Fruit fly (Drosophila melanogaster) whole organism, wandering third instar larva: ENCODE measurements around the gene CG7006.

Source experiments
- Abd-B ChIP-seq: fragments of >200 bp; optimal IDR thresholded peaks from 2 replicates; lab custom pipeline; 2017; ENCODE audit warnings: missing biosample characterization, missing genetic modification characterization
- CG32264 ChIP-seq: fragments of 200-800 bp; sonication (Bioruptor generic); optimal IDR thresholded peaks from 2 replicates; lab custom pipeline; 2016; ENCODE audit warnings: missing biosample characterization, missing genetic modification characterization
- CG9705 ChIP-seq: fragments of 200-800 bp; sonication (Bioruptor generic); optimal IDR thresholded peaks from 2 replicates; lab custom pipeline; 2018; ENCODE audit warnings: missing biosample characterization, mild to moderate bottlenecking, missing genetic modification characterization
- CrebA ChIP-seq: fragments of 200-800 bp; sonication (Bioruptor generic); optimal IDR thresholded peaks from 2 replicates; lab custom pipeline; 2016; ENCODE audit warnings: missing biosample characterization, mild to moderate bottlenecking, missing genetic modification characterization, borderline replicate concordance
- Dfd ChIP-seq: fragments of >200 bp; optimal IDR thresholded peaks from 2 replicates; lab custom pipeline; 2017; ENCODE audit warnings: missing biosample characterization, missing genetic modification characterization
- Dif ChIP-seq: fragments of 200-275, 200-300 bp; sonication (Bioruptor generic); optimal IDR thresholded peaks from 2 replicates; lab custom pipeline; 2018; ENCODE audit warnings: missing biosample characterization, missing genetic modification characterization; ENCODE audit not compliant: partially characterized antibody
- HLH106 ChIP-seq: fragments of 200-800 bp; optimal IDR thresholded peaks from 3 replicates; lab custom pipeline; 2019; ENCODE audit warnings: missing biosample characterization, mild to moderate bottlenecking, missing genetic modification characterization, moderate library complexity
- Hr78 ChIP-seq: fragments of >200 bp; optimal IDR thresholded peaks from 2 replicates; lab custom pipeline; 2017; ENCODE audit warnings: missing biosample characterization, missing genetic modification characterization
- Jra ChIP-seq: sonication (Bioruptor generic); optimal IDR thresholded peaks from 2 replicates; lab custom pipeline; 2016; ENCODE audit warnings: missing biosample characterization, missing genetic modification characterization
- Mio ChIP-seq: sonication (Bioruptor generic); optimal IDR thresholded peaks from 2 replicates; lab custom pipeline; 2016; ENCODE audit warnings: missing biosample characterization, missing genetic modification characterization
- Myc ChIP-seq: fragments of >200 bp; optimal IDR thresholded peaks from 2 replicates; lab custom pipeline; 2017
- OdsH ChIP-seq: fragments of 200-800 bp; sonication (Bioruptor generic); optimal IDR thresholded peaks from 2 replicates; lab custom pipeline; 2016; ENCODE audit warnings: missing biosample characterization, mild to moderate bottlenecking, missing genetic modification characterization
- Rel ChIP-seq, 2 experiments: fragments of 200-800 bp; sonication (Bioruptor generic) in 1 of 2; optimal IDR thresholded peaks; 2 replicates in 1 of 2; 3 replicates in 1 of 2; lab custom pipeline; 2016 to 2019; ENCODE audit warnings: mild to moderate bottlenecking in 2 of 2, missing biosample characterization in 2 of 2, missing genetic modification characterization in 2 of 2, moderate library complexity in 1 of 2
- Sp1 ChIP-seq: fragments of 200-800 bp; sonication (Bioruptor generic); optimal IDR thresholded peaks from 3 replicates; lab custom pipeline; 2019; ENCODE audit warnings: missing biosample characterization, mild to moderate bottlenecking, missing genetic modification characterization, moderate library complexity
- Vsx2 ChIP-seq: fragments of 200-300, 225-300 bp; sonication (Bioruptor generic); optimal IDR thresholded peaks from 2 replicates; lab custom pipeline; 2018; ENCODE audit warnings: missing biosample characterization, missing genetic modification characterization; ENCODE audit not compliant: partially characterized antibody
- br ChIP-seq: fragments of 200-800 bp; sonication (Bioruptor generic); optimal IDR thresholded peaks from 2 replicates; lab custom pipeline; 2016; ENCODE audit warnings: missing biosample characterization, missing genetic modification characterization
- brk ChIP-seq: fragments of 200-800 bp; sonication (Bioruptor generic); optimal IDR thresholded peaks from 2 replicates; lab custom pipeline; 2016; ENCODE audit warnings: missing biosample characterization, mild to moderate bottlenecking, missing genetic modification characterization
- dl ChIP-seq, 2 experiments: fragments of 175-275, 200-275 bp in 1 of 2; fragments of 200-275 bp in 1 of 2; sonication (Bioruptor generic); optimal IDR thresholded peaks; lab custom pipeline; 2018; ENCODE audit warnings: mild to moderate bottlenecking in 2 of 2, missing biosample characterization in 2 of 2, missing genetic modification characterization in 2 of 2, moderate library complexity in 2 of 2; ENCODE audit not compliant: partially characterized antibody in 2 of 2, insufficient read depth in 1 of 2
- dmrt93B ChIP-seq: fragments of 200-800 bp; sonication (Bioruptor generic); optimal IDR thresholded peaks from 2 replicates; lab custom pipeline; 2018; ENCODE audit warnings: missing biosample characterization, mild to moderate bottlenecking, missing genetic modification characterization
- dsf ChIP-seq: sonication (Bioruptor generic); optimal IDR thresholded peaks from 2 replicates; lab custom pipeline; 2016; ENCODE audit warnings: missing biosample characterization, missing genetic modification characterization, borderline replicate concordance
- ey ChIP-seq: fragments of 200-800 bp; sonication (Bioruptor generic); optimal IDR thresholded peaks from 2 replicates; lab custom pipeline; 2016; ENCODE audit warnings: missing biosample characterization, missing genetic modification characterization
- foxo ChIP-seq, 2 experiments: fragments of 200-800 bp; sonication (Bioruptor generic); optimal IDR thresholded peaks; 2 replicates in 1 of 2; 3 replicates in 1 of 2; lab custom pipeline; 2016 to 2017; ENCODE audit warnings: missing biosample characterization in 2 of 2, missing genetic modification characterization in 2 of 2
- h ChIP-seq: fragments of 200-800 bp; sonication (Bioruptor generic); optimal IDR thresholded peaks from 3 replicates; lab custom pipeline; 2016; ENCODE audit warnings: missing biosample characterization, mild to moderate bottlenecking, missing genetic modification characterization
- jim ChIP-seq: fragments of 175-275, 200-325 bp; sonication (Bioruptor generic); optimal IDR thresholded peaks from 2 replicates; lab custom pipeline; 2016; ENCODE audit warnings: missing biosample characterization, mild to moderate bottlenecking, missing genetic modification characterization
- lola ChIP-seq: fragments of >200 bp; optimal IDR thresholded peaks from 2 replicates; lab custom pipeline; 2017; ENCODE audit warnings: missing biosample characterization, missing genetic modification characterization
- pan ChIP-seq: fragments of >200 bp; optimal IDR thresholded peaks from 2 replicates; lab custom pipeline; 2017
- psq ChIP-seq: fragments of 200-800 bp; sonication (Bioruptor generic); optimal IDR thresholded peaks from 3 replicates; lab custom pipeline; 2017; ENCODE audit warnings: missing biosample characterization, mild to moderate bottlenecking, missing genetic modification characterization, moderate library complexity
- rgr ChIP-seq: fragments of 200-800 bp; sonication (Bioruptor generic); optimal IDR thresholded peaks from 3 replicates; lab custom pipeline; 2016; ENCODE audit warnings: missing biosample characterization, mild to moderate bottlenecking, missing genetic modification characterization
- sv ChIP-seq: fragments of 200-800 bp; sonication (Bioruptor generic); optimal IDR thresholded peaks from 3 replicates; lab custom pipeline; 2016; ENCODE audit warnings: missing biosample characterization, missing genetic modification characterization
- tai ChIP-seq: sonication (Bioruptor generic); optimal IDR thresholded peaks from 2 replicates; lab custom pipeline; 2016; ENCODE audit warnings: missing biosample characterization, missing genetic modification characterization
- woc ChIP-seq: sonication (Bioruptor generic); optimal IDR thresholded peaks from 2 replicates; lab custom pipeline; 2016; ENCODE audit warnings: missing biosample characterization, mild to moderate bottlenecking, missing genetic modification characterization

The CG7006 gene

DNA sequence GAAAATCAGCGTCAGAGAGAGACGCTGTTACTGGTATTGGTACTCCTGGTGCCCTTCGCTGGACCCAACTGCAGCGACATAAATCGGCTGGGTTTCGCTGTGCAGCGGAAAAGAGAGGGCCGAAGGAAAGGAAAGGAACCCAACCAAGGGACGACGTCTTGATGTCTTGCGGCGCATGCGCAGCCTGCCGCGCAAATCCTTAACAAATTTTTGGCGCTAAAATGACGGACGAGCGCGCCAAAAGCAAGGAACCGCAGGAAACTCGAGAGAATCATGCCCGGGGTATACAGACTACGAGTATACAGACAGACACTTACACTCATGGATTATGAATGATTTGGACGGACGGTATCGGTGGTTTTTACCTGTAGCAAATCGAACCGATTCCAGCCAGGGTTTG lies 16.5 kb downstream of the CG7006 start:
- TF ChIP-seq CG9705 (no peak), CrebA (GFP tag; lab: Kevin White, UChicago) (no peak), OdsH (GFP tag; lab: Kevin White, UChicago) (no peak), rgr (no peak), Mio (GFP tag; lab: Kevin White, UChicago) (no peak), sv (GFP tag; lab: Kevin White, UChicago) (no peak), brk (GFP tag; lab: Kevin White, UChicago) (no peak), dsf (no peak), Dif (GFP tag; lab: Kevin White, UChicago) (no peak), lola (no peak), dmrt93B (GFP tag; lab: Kevin White, UChicago) (no peak), br (GFP tag; lab: Kevin White, UChicago) (no peak)

- TF ChIP-seq pan (no peak), foxo (GFP tag; optimal IDR thresholded peaks at IDR 0.05; lab: Kevin White, UChicago) (no peak), Sp1 (GFP tag; lab: Kevin White, UChicago) (no peak), HLH106 (tag; lab: Kevin White, UChicago) (no peak), dmrt93B (GFP tag; lab: Kevin White, UChicago) (no peak), psq (GFP tag; lab: Kevin White, UChicago) (no peak), h (GFP tag; lab: Kevin White, UChicago) (no peak), OdsH (GFP tag; lab: Kevin White, UChicago) (no peak), lola (no peak), sv (GFP tag; lab: Kevin White, UChicago) (no peak), Abd-B (GFP tag; lab: Kevin White, UChicago) (no peak), Dif (GFP tag; lab: Kevin White, UChicago) (no peak)
Observed at dm6 chr3R:24867956-24868355, 17.5 kb downstream of the CG7006 start.

DNA sequence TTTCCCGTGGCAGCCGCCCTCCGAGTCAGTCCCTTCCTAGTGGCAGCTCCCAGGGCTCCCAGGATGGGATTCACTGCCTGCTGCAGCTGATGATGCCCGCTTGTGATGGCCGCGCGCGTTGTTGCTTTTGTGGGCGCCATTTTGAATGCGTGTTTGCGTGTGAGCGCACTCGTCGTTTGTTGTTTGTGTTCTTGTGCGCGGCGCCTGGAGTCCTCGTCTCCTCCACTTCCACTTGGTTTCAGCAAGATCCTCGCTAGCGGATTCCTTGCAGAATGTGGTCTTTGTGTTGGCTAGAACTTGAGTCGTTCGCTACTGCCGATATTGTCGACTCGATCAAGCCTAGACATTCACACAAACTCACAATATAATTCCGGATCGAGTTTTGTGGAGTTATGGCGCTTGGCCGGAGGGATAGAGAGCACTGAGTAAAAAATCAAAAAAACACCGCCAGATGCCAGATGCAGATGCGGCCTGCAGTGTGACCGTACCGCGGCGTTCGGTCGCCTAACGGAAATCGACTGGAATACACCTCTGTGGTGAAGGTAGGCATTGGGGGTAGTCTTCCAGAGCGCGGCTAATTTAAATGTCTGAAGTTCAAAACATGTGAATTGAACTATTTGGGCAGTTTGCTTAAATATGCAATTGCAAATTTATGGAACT lies 20.1 kb downstream of the CG7006 start, which contains the start of gene CycB3:
Gene CycB3 (minus strand): TSS at position 428 of the 660 bp plus-strand sequence.
- TF ChIP-seq CG32264 (no peak), dl (GFP tag; optimal IDR thresholded peaks at IDR 0.05; lab: Kevin White, UChicago; ENCODE audit: insufficient read depth in 1 of 2, partially characterized antibody in 2 of 2) (no peak), Jra (GFP tag; lab: Kevin White, UChicago) (no peak), rgr (peak; percentile 33), br (GFP tag; lab: Kevin White, UChicago) (no peak), Myc (lab: Kevin White, UChicago) (peak; percentile 58), sv (GFP tag; lab: Kevin White, UChicago) (no peak), CG9705 (peak; percentile 43), Mio (GFP tag; lab: Kevin White, UChicago) (no peak), jim (GFP tag; lab: Kevin White, UChicago) (no peak), OdsH (GFP tag; lab: Kevin White, UChicago) (no peak), woc (GFP tag; lab: Kevin White, UChicago) (no peak), Dfd (GFP tag; lab: Kevin White, UChicago) (no peak), Hr78 (GFP tag; lab: Kevin White, UChicago) (no peak), psq (GFP tag; lab: Kevin White, UChicago) (no peak), Abd-B (GFP tag; lab: Kevin White, UChicago) (no peak), tai (GFP tag; lab: Kevin White, UChicago) (no peak), Rel (GFP tag; optimal IDR thresholded peaks at IDR 0.05; lab: Kevin White, UChicago) (no peak), Rel (tag; optimal IDR thresholded peaks at IDR 0.05; lab: Kevin White, UChicago) (peak; percentile 50), h (GFP tag; lab: Kevin White, UChicago) (no peak), foxo (GFP tag; optimal IDR thresholded peaks at IDR 0.05; lab: Kevin White, UChicago) (no peak), CrebA (GFP tag; lab: Kevin White, UChicago) (no peak), brk (GFP tag; lab: Kevin White, UChicago) (no peak), ey (GFP tag; lab: Kevin White, UChicago) (peak; percentile 17), Sp1 (GFP tag; lab: Kevin White, UChicago) (peak; percentile 21), Vsx2 (GFP tag; lab: Kevin White, UChicago) (peak; percentile 28)
